Worm (Caenorhabditis elegans): Measurements from ENCODE around the gene D2096.9.

ce11 chrIV:8382695-8383094 is at the start of gene D2096.9:
- TF ChIP-seq elt-3 (tag; optimal IDR thresholded peaks at IDR 0.05): no peak
- no peak for TF ChIP-seq unc-62 (GFP tag; optimal IDR thresholded peaks at IDR 0.05)
- no peak for TF ChIP-seq lsy-2 (tag; optimal IDR thresholded peaks at IDR 0.05)
- no peak for TF ChIP-seq unc-120 (tag; optimal IDR thresholded peaks at IDR 0.05; ENCODE audit: poor library complexity, severe bottlenecking)
- no peak for TF ChIP-seq ces-1 (GFP tag; optimal IDR thresholded peaks at IDR 0.05)
- TF ChIP-seq pha-4 (tag; optimal IDR thresholded peaks at IDR 0.05): no peak

Measured in whole organism, mixed stage, embryonic.